Worm (Caenorhabditis elegans): ENCODE measurements around the gene Y110A2AL.4.

Gene Y110A2AL.4

DNA sequence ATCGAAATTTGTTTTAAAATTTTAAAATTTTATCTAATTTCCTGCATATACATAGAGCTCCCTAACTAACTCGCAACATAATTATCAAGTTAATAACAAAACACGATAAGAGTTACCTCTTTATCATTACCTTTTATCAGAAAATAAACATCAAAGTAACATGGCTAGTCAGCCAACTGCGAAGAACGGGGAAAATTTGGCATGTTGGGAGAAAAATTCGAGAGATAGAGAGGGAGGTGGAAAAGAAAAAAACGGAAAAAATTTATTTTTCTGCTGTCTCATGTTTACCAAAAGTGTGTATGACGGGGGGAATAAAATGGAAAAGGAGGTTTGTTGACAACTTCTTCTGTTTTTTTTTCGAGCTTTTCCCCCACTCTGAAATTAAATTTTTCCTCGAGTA is 5.0 kb upstream of the Y110A2AL.4 start:
- TF ChIP-seq tbx-37 (GFP tag; conservative IDR thresholded peaks at IDR 0.05) (no peak), sea-1 (GFP tag; conservative IDR thresholded peaks at IDR 0.05) (no peak), hmbx-1 (tag; optimal IDR thresholded peaks at IDR 0.05) (no peak), scrt-1 (GFP tag; IDR thresholded peaks at IDR 0.05) (no peak), F13C5.2 (tag; optimal IDR thresholded peaks at IDR 0.05) (no peak), B0310.2 (tag; optimal IDR thresholded peaks at IDR 0.05) (no peak), ama-1 (optimal IDR thresholded peaks at IDR 0.05) (no peak), flt-1 (GFP tag; IDR thresholded peaks at IDR 0.05) (no peak), hmg-4 (GFP tag; optimal IDR thresholded peaks at IDR 0.05) (no peak), pes-1 (GFP tag; IDR thresholded peaks at IDR 0.05) (no peak)

DNA sequence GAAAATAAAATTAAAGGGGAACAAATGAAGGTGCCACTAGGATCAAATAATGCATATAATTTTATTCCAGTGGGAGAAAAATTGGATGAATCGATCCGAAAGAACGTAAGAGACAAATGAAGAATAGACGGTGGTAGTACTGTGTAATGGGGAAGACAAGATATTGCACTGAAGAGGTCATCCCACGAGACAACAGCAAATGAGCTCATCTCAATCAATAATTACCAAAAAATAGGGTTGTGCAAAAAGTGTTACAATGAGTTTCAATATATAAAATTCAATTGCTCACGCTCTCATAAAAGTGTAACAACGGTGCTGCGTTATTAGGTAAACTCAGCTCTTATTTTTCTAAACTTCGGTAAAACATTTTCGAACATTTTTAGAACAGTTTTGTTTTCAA is 2.3 kb upstream of the Y110A2AL.4 start, which contains the start of gene K12H6.7:
Gene K12H6.7, minus strand, starts transcription at position 101 of the 400 bp plus-strand sequence.
- TF ChIP-seq ama-1 (optimal IDR thresholded peaks at IDR 0.05) (no peak), tra-4 (tag; optimal IDR thresholded peaks at IDR 0.05) (no peak), hmg-4 (GFP tag; optimal IDR thresholded peaks at IDR 0.05) (no peak), aly-1 (tag; optimal IDR thresholded peaks at IDR 0.05) (no peak), pes-1 (GFP tag; IDR thresholded peaks at IDR 0.05) (no peak), ets-7 (tag; optimal IDR thresholded peaks at IDR 0.05) (no peak), F13C5.2 (tag; optimal IDR thresholded peaks at IDR 0.05) (no peak), hnd-1 (tag; optimal IDR thresholded peaks at IDR 0.05) (no peak), hmbx-1 (tag; optimal IDR thresholded peaks at IDR 0.05) (no peak), B0310.2 (tag; optimal IDR thresholded peaks at IDR 0.05) (no peak), ceh-13 (GFP tag; optimal IDR thresholded peaks at IDR 0.05) (no peak), ceh-36 (tag; optimal IDR thresholded peaks at IDR 0.05) (no peak), tbx-37 (GFP tag; conservative IDR thresholded peaks at IDR 0.05) (no peak), sea-1 (GFP tag; conservative IDR thresholded peaks at IDR 0.05) (no peak), scrt-1 (GFP tag; IDR thresholded peaks at IDR 0.05) (no peak), tbx-11 (GFP tag; IDR thresholded peaks at IDR 0.05) (no peak)

DNA sequence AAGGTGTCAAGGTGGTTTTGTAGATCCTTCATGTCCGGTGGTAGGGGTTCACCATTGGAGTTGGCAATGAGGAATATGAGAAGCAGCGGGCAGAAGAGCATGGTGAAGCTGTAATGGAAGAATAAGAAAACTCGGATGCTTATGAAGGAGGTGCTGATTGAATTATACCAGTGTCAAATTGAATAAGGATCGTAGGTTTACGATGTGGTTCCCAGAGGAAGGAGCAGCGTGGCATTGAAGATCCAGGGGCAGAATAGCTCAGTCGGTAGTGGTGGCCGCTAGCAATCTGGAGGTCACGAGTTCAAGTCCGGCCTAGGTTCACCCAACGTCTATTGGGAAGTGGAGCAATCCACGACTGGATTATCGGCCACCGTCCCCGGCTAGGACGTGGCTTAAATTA is 2.4 kb downstream of the Y110A2AL.4 start, which contains the start of gene Y110A2AL.6:
Gene Y110A2AL.6, minus strand, starts transcription at position 101 of the 400 bp plus-strand sequence.
- TF ChIP-seq B0310.2 (tag; optimal IDR thresholded peaks at IDR 0.05) (no peak), hmbx-1 (tag; optimal IDR thresholded peaks at IDR 0.05) (no peak), ama-1 (optimal IDR thresholded peaks at IDR 0.05) (no peak), ets-7 (tag; optimal IDR thresholded peaks at IDR 0.05) (no peak), ceh-36 (tag; optimal IDR thresholded peaks at IDR 0.05) (no peak), pes-1 (GFP tag; IDR thresholded peaks at IDR 0.05) (no peak), hnd-1 (tag; optimal IDR thresholded peaks at IDR 0.05) (no peak), ceh-13 (GFP tag; optimal IDR thresholded peaks at IDR 0.05) (no peak), tbx-37 (GFP tag; conservative IDR thresholded peaks at IDR 0.05) (no peak), tra-4 (tag; optimal IDR thresholded peaks at IDR 0.05) (no peak), flt-1 (GFP tag; IDR thresholded peaks at IDR 0.05) (no peak), hmg-4 (GFP tag; optimal IDR thresholded peaks at IDR 0.05) (no peak), aly-1 (tag; optimal IDR thresholded peaks at IDR 0.05) (no peak), tbx-11 (GFP tag; IDR thresholded peaks at IDR 0.05) (no peak), sea-1 (GFP tag; conservative IDR thresholded peaks at IDR 0.05) (no peak), scrt-1 (GFP tag; IDR thresholded peaks at IDR 0.05) (no peak), F13C5.2 (tag; optimal IDR thresholded peaks at IDR 0.05) (no peak)

DNA sequence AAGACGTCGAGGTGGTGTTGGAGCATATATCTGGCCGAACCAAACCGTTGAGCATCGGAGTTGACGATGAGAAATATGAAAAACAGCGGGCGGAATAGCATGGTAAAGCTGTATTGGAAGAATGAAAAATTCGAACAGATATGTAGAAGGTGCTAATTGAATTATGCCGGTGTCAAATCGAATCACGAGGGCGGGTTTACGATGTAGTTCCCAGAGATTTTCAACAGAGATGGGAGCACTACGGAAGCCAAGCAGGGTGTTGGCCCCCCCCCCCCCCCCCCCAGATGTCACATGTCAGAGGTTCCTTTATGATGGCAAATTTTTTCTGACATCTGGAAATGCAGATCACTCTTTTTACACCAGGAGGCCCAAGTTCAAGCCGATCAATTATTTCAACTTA is 4.0 kb downstream of the Y110A2AL.4 start, which contains the start of gene Y110A2AL.7:
Gene Y110A2AL.7, minus strand, starts transcription at position 101 of the 400 bp plus-strand sequence.
- TF ChIP-seq tbx-11 (GFP tag; IDR thresholded peaks at IDR 0.05) (no peak), hnd-1 (tag; optimal IDR thresholded peaks at IDR 0.05) (no peak), tbx-37 (GFP tag; conservative IDR thresholded peaks at IDR 0.05) (no peak), B0310.2 (tag; optimal IDR thresholded peaks at IDR 0.05) (no peak), aly-1 (tag; optimal IDR thresholded peaks at IDR 0.05) (no peak), tra-4 (tag; optimal IDR thresholded peaks at IDR 0.05) (no peak), F13C5.2 (tag; optimal IDR thresholded peaks at IDR 0.05) (no peak), flt-1 (GFP tag; IDR thresholded peaks at IDR 0.05) (no peak), scrt-1 (GFP tag; IDR thresholded peaks at IDR 0.05) (no peak), sea-1 (GFP tag; conservative IDR thresholded peaks at IDR 0.05) (no peak), hmg-4 (GFP tag; optimal IDR thresholded peaks at IDR 0.05) (no peak), ets-7 (tag; optimal IDR thresholded peaks at IDR 0.05) (no peak), hmbx-1 (tag; optimal IDR thresholded peaks at IDR 0.05) (no peak), ama-1 (optimal IDR thresholded peaks at IDR 0.05) (no peak), ceh-13 (GFP tag; optimal IDR thresholded peaks at IDR 0.05) (no peak), pes-1 (GFP tag; IDR thresholded peaks at IDR 0.05) (no peak), ceh-36 (tag; optimal IDR thresholded peaks at IDR 0.05) (no peak)

DNA sequence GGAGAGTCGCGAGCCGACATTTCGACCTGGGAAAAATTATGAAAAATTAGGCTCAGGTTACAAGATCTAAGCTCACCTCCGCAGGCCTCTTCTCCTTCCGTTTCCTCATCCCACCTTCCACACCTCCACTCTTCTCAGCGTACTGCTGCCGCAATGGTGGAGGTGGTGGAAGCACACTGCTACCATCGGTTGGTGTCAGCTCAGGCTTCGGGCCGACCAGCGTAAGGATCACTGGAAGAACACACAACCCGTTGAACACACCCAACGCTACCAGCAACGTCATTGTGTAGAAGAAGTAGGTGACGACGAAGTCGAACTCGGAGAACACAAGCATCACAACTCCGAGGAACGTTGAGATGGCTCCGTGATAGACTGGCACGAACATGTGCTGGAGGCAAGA is 6.6 kb downstream of the Y110A2AL.4 start:
- TF ChIP-seq hmbx-1 (tag; optimal IDR thresholded peaks at IDR 0.05): no peak
- no peak for TF ChIP-seq ets-7 (tag; optimal IDR thresholded peaks at IDR 0.05)
- TF ChIP-seq flt-1 (GFP tag; IDR thresholded peaks at IDR 0.05): no peak
- TF ChIP-seq ama-1 (optimal IDR thresholded peaks at IDR 0.05): no peak
- TF ChIP-seq scrt-1 (GFP tag; IDR thresholded peaks at IDR 0.05): no peak
- no peak for TF ChIP-seq tbx-11 (GFP tag; IDR thresholded peaks at IDR 0.05)
- no peak for TF ChIP-seq ceh-13 (GFP tag; optimal IDR thresholded peaks at IDR 0.05)
- no peak for TF ChIP-seq sea-1 (GFP tag; conservative IDR thresholded peaks at IDR 0.05)
- no peak for TF ChIP-seq ceh-36 (tag; optimal IDR thresholded peaks at IDR 0.05)
- TF ChIP-seq pes-1 (GFP tag; IDR thresholded peaks at IDR 0.05): no peak
- no peak for TF ChIP-seq aly-1 (tag; optimal IDR thresholded peaks at IDR 0.05)
- no peak for TF ChIP-seq tbx-37 (GFP tag; conservative IDR thresholded peaks at IDR 0.05)
- no peak for TF ChIP-seq hmg-4 (GFP tag; optimal IDR thresholded peaks at IDR 0.05)
- no peak for TF ChIP-seq F13C5.2 (tag; optimal IDR thresholded peaks at IDR 0.05)

DNA sequence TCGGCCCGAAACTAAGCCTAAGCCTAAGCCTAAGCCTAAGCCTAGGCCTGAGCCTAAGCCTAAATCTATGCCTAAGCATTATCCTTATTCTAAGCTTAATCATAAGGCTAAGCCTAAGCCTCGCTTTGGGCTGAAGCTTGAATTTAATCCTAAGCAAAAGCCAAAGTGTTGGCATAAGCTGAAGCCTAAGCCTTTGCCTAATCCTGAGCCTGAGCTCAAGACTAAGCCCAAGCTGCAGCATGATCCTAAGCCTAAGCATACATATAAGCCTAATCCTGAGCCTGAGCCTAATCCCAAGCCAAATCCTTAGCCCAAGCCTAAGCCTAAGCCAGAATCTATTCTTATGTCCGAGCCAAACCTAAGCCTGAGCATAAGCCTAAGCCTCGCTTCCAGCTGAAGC is 7.4 kb downstream of the Y110A2AL.4 start:
- TF ChIP-seq ceh-36 (tag; optimal IDR thresholded peaks at IDR 0.05): peak; percentile 91
- no peak for TF ChIP-seq ceh-13 (GFP tag; optimal IDR thresholded peaks at IDR 0.05)
- no peak for TF ChIP-seq hmg-4 (GFP tag; optimal IDR thresholded peaks at IDR 0.05)
- TF ChIP-seq hnd-1 (tag; optimal IDR thresholded peaks at IDR 0.05): no peak

DNA sequence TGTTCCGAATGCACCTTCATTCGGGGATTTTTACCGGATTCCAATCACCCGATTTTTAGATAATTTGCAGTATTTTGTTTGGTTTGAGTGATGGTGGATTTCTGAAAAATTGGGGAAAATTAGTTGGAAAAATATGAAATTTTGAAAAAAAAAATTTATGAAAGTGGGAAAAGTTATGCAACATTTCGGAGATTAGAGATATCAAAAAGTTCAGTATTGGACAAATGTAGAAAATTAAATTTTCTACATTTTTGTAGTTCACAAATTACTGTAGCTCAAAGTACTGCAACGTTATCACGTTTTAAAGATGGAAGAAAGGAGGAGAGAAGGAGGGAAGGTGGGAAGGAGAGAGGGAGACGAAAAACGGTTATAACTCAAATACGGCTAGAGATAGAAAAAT is 13.4 kb downstream of the Y110A2AL.4 start, which contains the start of gene ptc-3:
Gene ptc-3, minus strand, starts transcription at position 101 of the 400 bp plus-strand sequence.
- no peak for TF ChIP-seq ama-1 (optimal IDR thresholded peaks at IDR 0.05)
- TF ChIP-seq scrt-1 (GFP tag; IDR thresholded peaks at IDR 0.05): no peak
- no peak for TF ChIP-seq tbx-37 (GFP tag; conservative IDR thresholded peaks at IDR 0.05)
- no peak for TF ChIP-seq ets-7 (tag; optimal IDR thresholded peaks at IDR 0.05)
- TF ChIP-seq hmbx-1 (tag; optimal IDR thresholded peaks at IDR 0.05): no peak
- no peak for TF ChIP-seq tra-4 (tag; optimal IDR thresholded peaks at IDR 0.05)
- TF ChIP-seq sea-1 (GFP tag; conservative IDR thresholded peaks at IDR 0.05): no peak
- TF ChIP-seq hmg-4 (GFP tag; optimal IDR thresholded peaks at IDR 0.05): no peak
- no peak for TF ChIP-seq flt-1 (GFP tag; IDR thresholded peaks at IDR 0.05)
- TF ChIP-seq ceh-36 (tag; optimal IDR thresholded peaks at IDR 0.05): no peak
- no peak for TF ChIP-seq tbx-11 (GFP tag; IDR thresholded peaks at IDR 0.05)
- no peak for TF ChIP-seq aly-1 (tag; optimal IDR thresholded peaks at IDR 0.05)
- TF ChIP-seq hnd-1 (tag; optimal IDR thresholded peaks at IDR 0.05): no peak
- TF ChIP-seq pes-1 (GFP tag; IDR thresholded peaks at IDR 0.05): no peak
- no peak for TF ChIP-seq F13C5.2 (tag; optimal IDR thresholded peaks at IDR 0.05)
- TF ChIP-seq B0310.2 (tag; optimal IDR thresholded peaks at IDR 0.05): no peak
